Fruit fly (Drosophila melanogaster) whole organism, prepupa: ENCODE measurements around the gene CG45116.

Source experiments
- Blimp-1 ChIP-seq: fragments of 200-800 bp; sonication (Bioruptor generic); optimal IDR thresholded peaks from 3 replicates; lab custom pipeline; 2017; ENCODE audit warnings: missing biosample characterization, missing genetic modification characterization, mild to moderate bottlenecking, moderate library complexity, missing genetic modification reagents
- CG10631 ChIP-seq: fragments of 200-800 bp; sonication (Bioruptor generic); optimal IDR thresholded peaks from 2 replicates; lab custom pipeline; 2016; ENCODE audit warnings: missing biosample characterization, missing genetic modification characterization
- CG10669 ChIP-seq: fragments of 200-800 bp; sonication (Bioruptor generic); optimal IDR thresholded peaks from 3 replicates; lab custom pipeline; 2018; ENCODE audit warnings: missing biosample characterization, mild to moderate bottlenecking, missing genetic modification characterization, moderate library complexity
- CG11294 ChIP-seq: fragments of 200-800 bp; sonication (Bioruptor generic); IDR thresholded peaks from 2 replicates; pipeline ENCODE4 v1.3.6; 2022; ENCODE audit warnings: missing biosample characterization, missing genetic modification characterization
- CG11762 ChIP-seq: fragments of 200-800 bp; sonication (Bioruptor generic); optimal IDR thresholded peaks from 3 replicates; lab custom pipeline; 2016; ENCODE audit warnings: missing biosample characterization, missing genetic modification characterization; ENCODE audit not compliant: insufficient read depth
- CG11902 ChIP-seq: fragments of 200-800 bp; sonication (Bioruptor generic); optimal IDR thresholded peaks from 3 replicates; lab custom pipeline; 2016; ENCODE audit warnings: missing biosample characterization, missing genetic modification characterization
- CG15336 ChIP-seq: fragments of 200-800 bp; sonication (Bioruptor generic); IDR thresholded peaks from 2 replicates; pipeline ENCODE4 v1.3.6; 2022; ENCODE audit warnings: missing biosample characterization, missing genetic modification characterization
- CG16779 ChIP-seq: fragments of 200-800 bp; sonication (Bioruptor generic); optimal IDR thresholded peaks from 3 replicates; lab custom pipeline; 2017; ENCODE audit warnings: missing biosample characterization, mild to moderate bottlenecking, missing genetic modification characterization
- CG31627 ChIP-seq: fragments of 200-800 bp; sonication (Bioruptor generic); optimal IDR thresholded peaks from 3 replicates; lab custom pipeline; 2016; ENCODE audit warnings: missing biosample characterization, missing genetic modification characterization
- CG34406 ChIP-seq: fragments of 200-800 bp; sonication (Bioruptor generic); optimal IDR thresholded peaks from 3 replicates; lab custom pipeline; 2016; ENCODE audit warnings: missing biosample characterization, missing genetic modification characterization
- CG4318 ChIP-seq: fragments of 200-800 bp; sonication (Bioruptor generic); optimal IDR thresholded peaks from 3 replicates; lab custom pipeline; 2017; ENCODE audit warnings: missing biosample characterization, mild to moderate bottlenecking, missing genetic modification characterization
- CG6163 ChIP-seq: fragments of 200-800 bp; sonication (Bioruptor generic); IDR thresholded peaks from 3 replicates; pipeline ENCODE4 v1.3.6; 2022; ENCODE audit warnings: missing biosample characterization, missing genetic modification characterization
- CG6276 ChIP-seq: fragments of 200-800 bp; sonication (Bioruptor generic); optimal IDR thresholded peaks from 2 replicates; lab custom pipeline; 2017; ENCODE audit warnings: missing biosample characterization, mild to moderate bottlenecking, missing genetic modification characterization
- CG6808 ChIP-seq: fragments of 200-800 bp; sonication (Bioruptor generic); optimal IDR thresholded peaks from 3 replicates; lab custom pipeline; 2017; ENCODE audit warnings: missing biosample characterization, missing genetic modification characterization, mild to moderate bottlenecking, moderate library complexity, missing genetic modification reagents
- CG6854 ChIP-seq: fragments of 200-800 bp; sonication (Bioruptor generic); optimal IDR thresholded peaks from 2 replicates; lab custom pipeline; 2017; ENCODE audit warnings: missing biosample characterization, mild to moderate bottlenecking, missing genetic modification characterization
- CG7368 ChIP-seq: fragments of 200-800 bp; sonication (Bioruptor generic); optimal IDR thresholded peaks from 3 replicates; lab custom pipeline; 2016; ENCODE audit warnings: missing biosample characterization, missing genetic modification characterization
- CG8119 ChIP-seq: fragments of 200-800 bp; sonication (Bioruptor generic); IDR thresholded peaks from 3 replicates; pipeline ENCODE4 v1.3.6; 2022; ENCODE audit warnings: missing biosample characterization, missing genetic modification characterization
- Eip75B ChIP-seq: fragments of 200-800 bp; sonication (Bioruptor generic); optimal IDR thresholded peaks from 3 replicates; lab custom pipeline; 2016; ENCODE audit warnings: missing biosample characterization, missing genetic modification characterization
- Eip78C ChIP-seq: fragments of 200-800 bp; sonication (Bioruptor generic); peaks from one replicate; lab custom pipeline; 2016; ENCODE audit warnings: missing biosample characterization, missing genetic modification characterization
- Eip93F ChIP-seq: fragments of 200-800 bp; sonication (Bioruptor generic); optimal IDR thresholded peaks from 2 replicates; lab custom pipeline; 2016; ENCODE audit warnings: missing biosample characterization, mild to moderate bottlenecking, missing genetic modification characterization
- Ets21C ChIP-seq: fragments of 200-800 bp; sonication (Bioruptor generic); optimal IDR thresholded peaks from 3 replicates; lab custom pipeline; 2016; ENCODE audit warnings: missing biosample characterization, missing genetic modification characterization
- Hr39 ChIP-seq: fragments of 200-800 bp; sonication (Bioruptor generic); optimal IDR thresholded peaks from 2 replicates; lab custom pipeline; 2016; ENCODE audit warnings: missing biosample characterization, missing genetic modification characterization
- Hr4 ChIP-seq: fragments of 200-800 bp; sonication (Bioruptor generic); optimal IDR thresholded peaks from 3 replicates; lab custom pipeline; 2016; ENCODE audit warnings: missing biosample characterization, missing genetic modification characterization
- Met ChIP-seq: fragments of 200-800 bp; sonication (Bioruptor generic); optimal IDR thresholded peaks from 3 replicates; lab custom pipeline; 2016; ENCODE audit warnings: missing biosample characterization, missing genetic modification characterization
- OdsH ChIP-seq: fragments of 200-800 bp; sonication (Bioruptor generic); optimal IDR thresholded peaks from 3 replicates; lab custom pipeline; 2016; ENCODE audit warnings: missing biosample characterization, missing genetic modification characterization
- Sox102F ChIP-seq: fragments of 200-800 bp; sonication (Bioruptor generic); optimal IDR thresholded peaks from 2 replicates; lab custom pipeline; 2016; ENCODE audit warnings: missing biosample characterization, mild to moderate bottlenecking, missing genetic modification characterization
- Sox15 ChIP-seq: fragments of 200-800 bp; sonication (Bioruptor generic); optimal IDR thresholded peaks from 3 replicates; lab custom pipeline; 2016; ENCODE audit warnings: missing biosample characterization, missing genetic modification characterization
- achi ChIP-seq: fragments of 200-800 bp; sonication (Bioruptor generic); optimal IDR thresholded peaks from 3 replicates; lab custom pipeline; 2016; ENCODE audit warnings: missing biosample characterization, missing genetic modification characterization
- acj6 ChIP-seq: fragments of 200-800 bp; sonication (Bioruptor generic); optimal IDR thresholded peaks from 3 replicates; lab custom pipeline; 2016; ENCODE audit warnings: missing biosample characterization, missing genetic modification characterization
- cyc ChIP-seq: fragments of 200-800 bp; sonication (Bioruptor generic); optimal IDR thresholded peaks from 3 replicates; lab custom pipeline; 2016; ENCODE audit warnings: missing biosample characterization, missing genetic modification characterization
- dac ChIP-seq: fragments of 200-800 bp; sonication (Bioruptor generic); optimal IDR thresholded peaks from 2 replicates; lab custom pipeline; 2017; ENCODE audit warnings: missing biosample characterization, mild to moderate bottlenecking, missing genetic modification characterization
- dsx ChIP-seq: fragments of 200-800 bp; optimal IDR thresholded peaks from 3 replicates; lab custom pipeline; 2019; ENCODE audit warnings: missing biosample characterization, mild to moderate bottlenecking, missing genetic modification characterization, moderate library complexity; ENCODE audit not compliant: poor library complexity, severe bottlenecking
- eg ChIP-seq: fragments of 200-800 bp; sonication (Bioruptor generic); IDR thresholded peaks from 3 replicates; pipeline ENCODE4 v1.3.6; 2022; ENCODE audit warnings: missing biosample characterization, missing genetic modification characterization
- esn ChIP-seq: fragments of 200-800 bp; sonication (Bioruptor generic); optimal IDR thresholded peaks from 2 replicates; lab custom pipeline; 2016; ENCODE audit warnings: missing biosample characterization, mild to moderate bottlenecking, missing genetic modification characterization, moderate library complexity
- fd59A ChIP-seq: fragments of 200-800 bp; sonication (Bioruptor generic); optimal IDR thresholded peaks from 2 replicates; lab custom pipeline; 2017; ENCODE audit warnings: missing biosample characterization, mild to moderate bottlenecking, missing genetic modification characterization, missing genetic modification reagents
- fd85E ChIP-seq: fragments of 200-800 bp; sonication (Bioruptor generic); optimal IDR thresholded peaks from 3 replicates; lab custom pipeline; 2016; ENCODE audit warnings: missing biosample characterization, missing genetic modification characterization
- fkh ChIP-seq: fragments of 200-800 bp; sonication (Bioruptor generic); optimal IDR thresholded peaks from 3 replicates; lab custom pipeline; 2017; ENCODE audit warnings: missing biosample characterization, mild to moderate bottlenecking, missing genetic modification characterization, moderate library complexity
- net ChIP-seq: fragments of 200-800 bp; sonication (Bioruptor generic); optimal IDR thresholded peaks from 3 replicates; lab custom pipeline; 2016; ENCODE audit warnings: missing biosample characterization, missing genetic modification characterization
- pdm3 ChIP-seq: fragments of 200-800 bp; sonication (Bioruptor generic); optimal IDR thresholded peaks from 3 replicates; lab custom pipeline; 2016; ENCODE audit warnings: missing biosample characterization, missing genetic modification characterization
- spab ChIP-seq: fragments of 200-800 bp; sonication (Bioruptor generic); optimal IDR thresholded peaks from 2 replicates; lab custom pipeline; 2017; ENCODE audit warnings: missing biosample characterization, mild to moderate bottlenecking, missing genetic modification characterization, missing genetic modification reagents
- ss ChIP-seq, 2 experiments: fragments of 200-800 bp; sonication (Bioruptor generic); optimal IDR thresholded peaks; 2 replicates in 1 of 2; 3 replicates in 1 of 2; lab custom pipeline; 2017 to 2018; ENCODE audit warnings: mild to moderate bottlenecking in 2 of 2, missing biosample characterization in 2 of 2, missing genetic modification characterization in 2 of 2, moderate library complexity in 1 of 2
- svp ChIP-seq: fragments of 200-800 bp; sonication (Bioruptor generic); peaks from one replicate; lab custom pipeline; 2016; ENCODE audit warnings: missing biosample characterization, missing genetic modification characterization
- topi ChIP-seq: fragments of 200-800 bp; sonication (Bioruptor generic); optimal IDR thresholded peaks from 3 replicates; lab custom pipeline; 2016; ENCODE audit warnings: missing biosample characterization, missing genetic modification characterization

The CG45116 gene

dm6 chr3L:22727739-22728335 is 28.6 kb downstream of the CG45116 start, which contains the start of the genes CG14450 and CG11367:
CG14450 (minus strand) TSS chr3L:22727789.
CG11367 (plus strand) TSS chr3L:22728111.
- TF ChIP-seq fd59A (GFP tag; lab: Kevin White, UChicago), result no peak
- TF ChIP-seq Eip75B (GFP tag; lab: Kevin White, UChicago), result no peak
- TF ChIP-seq eg (GFP tag; lab: Robert Waterston, UW), result 0 out of 3 replicates have a peak, but pooled peaks have one; percentile 17
- no peak for TF ChIP-seq Sox15 (GFP tag; lab: Kevin White, UChicago)
- TF ChIP-seq Eip78C (GFP tag; lab: Kevin White, UChicago), result peak; percentile 83
- TF ChIP-seq ss (GFP tag; optimal IDR thresholded peaks at IDR 0.05; lab: Kevin White, UChicago), result no peak
- TF ChIP-seq acj6 (GFP tag; lab: Kevin White, UChicago), result no peak
- TF ChIP-seq Hr39 (GFP tag; lab: Kevin White, UChicago), result no peak
- TF ChIP-seq CG31627 (GFP tag; lab: Kevin White, UChicago), result no peak
- TF ChIP-seq Met (GFP tag; lab: Kevin White, UChicago), result no peak
- TF ChIP-seq CG11762 (GFP tag; lab: Kevin White, UChicago), result no peak
- TF ChIP-seq OdsH (GFP tag; lab: Kevin White, UChicago), result no peak
- TF ChIP-seq CG4318 (GFP tag; lab: Kevin White, UChicago), result no peak
- TF ChIP-seq cyc (GFP tag; lab: Kevin White, UChicago), result no peak
- peak; percentile 33 for TF ChIP-seq net (GFP tag; lab: Kevin White, UChicago)
- TF ChIP-seq topi (GFP tag; lab: Kevin White, UChicago), result no peak
- peak; percentile 35 for TF ChIP-seq achi (GFP tag; lab: Kevin White, UChicago)
- peak; percentile 92 for TF ChIP-seq Blimp-1
- TF ChIP-seq CG10631 (GFP tag; lab: Kevin White, UChicago), result no peak
- TF ChIP-seq Hr4, result no peak
- no peak for TF ChIP-seq Sox102F (GFP tag; lab: Kevin White, UChicago)
- no peak for TF ChIP-seq CG6276 (GFP tag; lab: Kevin White, UChicago)
- peak; percentile 40 for TF ChIP-seq fkh (GFP tag; lab: Kevin White, UChicago)
- TF ChIP-seq dsx, result peak; percentile 50
- no peak for TF ChIP-seq svp (GFP tag; lab: Kevin White, UChicago)
- TF ChIP-seq CG6163 (GFP tag; lab: Robert Waterston, UW), result peak; percentile 52; the same call in 1 of the 3 replicates
- no peak for TF ChIP-seq CG10669 (GFP tag; lab: Kevin White, UChicago)
- TF ChIP-seq Ets21C (GFP tag; lab: Kevin White, UChicago), result no peak
- no peak for TF ChIP-seq fd85E (GFP tag; lab: Kevin White, UChicago)
- peak; percentile 40 for TF ChIP-seq CG6808
- TF ChIP-seq Eip93F (GFP tag; lab: Kevin White, UChicago), result peak; percentile 41
- TF ChIP-seq CG34406 (GFP tag; lab: Kevin White, UChicago), result no peak
- no peak for TF ChIP-seq CG16779
- no peak; the same call in 2 of the 3 replicates for TF ChIP-seq CG8119 (GFP tag; lab: Robert Waterston, UW)
- no peak for TF ChIP-seq dac (GFP tag; lab: Kevin White, UChicago)
- TF ChIP-seq spab (GFP tag; lab: Kevin White, UChicago), result no peak
- TF ChIP-seq esn, result peak; percentile 16
- no peak for TF ChIP-seq CG11294 (GFP tag; lab: Robert Waterston, UW)
- TF ChIP-seq CG6854 (GFP tag; lab: Kevin White, UChicago), result peak; percentile 53
- TF ChIP-seq pdm3 (GFP tag; lab: Kevin White, UChicago), result no peak
- no peak for TF ChIP-seq CG11902
- TF ChIP-seq CG7368 (GFP tag; lab: Kevin White, UChicago), result no peak
- TF ChIP-seq CG15336 (GFP tag; lab: Robert Waterston, UW), result peak; percentile 33; the same call in 1 of the 2 replicates
